Worm (Caenorhabditis elegans): ENCODE data around the gene C13A2.3.

DNA sequence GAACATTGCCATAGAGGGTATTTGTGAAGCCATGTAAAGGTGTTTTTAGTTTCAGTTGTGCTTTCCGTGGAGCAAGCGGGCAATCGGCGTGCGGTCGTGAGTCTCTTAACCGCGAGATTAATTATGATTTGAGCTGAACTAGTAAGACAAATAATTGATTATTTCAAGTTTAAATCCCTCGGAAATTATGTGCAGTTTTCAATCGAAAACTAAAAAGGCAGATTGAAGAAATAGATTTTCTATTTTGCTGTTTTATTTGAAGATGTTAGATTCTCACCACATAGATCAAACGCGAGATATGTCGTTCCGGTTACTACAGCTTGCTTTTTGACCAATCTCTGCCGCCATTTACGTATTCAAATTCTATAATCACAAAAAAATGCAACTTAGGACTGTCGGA is at the start of gene C13A2.3:
- no peak for TF ChIP-seq K09A11.1 (tag; optimal IDR thresholded peaks at IDR 0.05; ENCODE audit: insufficient read depth)
- no peak for TF ChIP-seq dve-1 (tag; optimal IDR thresholded peaks at IDR 0.05)
- TF ChIP-seq nhr-11 (tag; optimal IDR thresholded peaks at IDR 0.05): no peak
- TF ChIP-seq fkh-10 (GFP tag; optimal IDR thresholded peaks at IDR 0.05): no peak
- no peak for TF ChIP-seq hlh-15 (tag; optimal IDR thresholded peaks at IDR 0.05)
- TF ChIP-seq lin-11 (tag; optimal IDR thresholded peaks at IDR 0.05): no peak
- TF ChIP-seq ceh-31 (tag; optimal IDR thresholded peaks at IDR 0.05): no peak
- TF ChIP-seq ceh-9 (tag; optimal IDR thresholded peaks at IDR 0.05): no peak
- TF ChIP-seq che-1 (tag; optimal IDR thresholded peaks at IDR 0.05): no peak
- no peak for TF ChIP-seq sox-4 (tag; optimal IDR thresholded peaks at IDR 0.05)
- no peak for TF ChIP-seq mec-3 (tag; optimal IDR thresholded peaks at IDR 0.05; ENCODE audit: borderline replicate concordance)
- TF ChIP-seq madf-2 (tag; optimal IDR thresholded peaks at IDR 0.05): no peak

Measured in whole organism, late embryonic.